ENCODE assay signal across 4 fruit fly cellular contexts in the genomic region with DNA sequence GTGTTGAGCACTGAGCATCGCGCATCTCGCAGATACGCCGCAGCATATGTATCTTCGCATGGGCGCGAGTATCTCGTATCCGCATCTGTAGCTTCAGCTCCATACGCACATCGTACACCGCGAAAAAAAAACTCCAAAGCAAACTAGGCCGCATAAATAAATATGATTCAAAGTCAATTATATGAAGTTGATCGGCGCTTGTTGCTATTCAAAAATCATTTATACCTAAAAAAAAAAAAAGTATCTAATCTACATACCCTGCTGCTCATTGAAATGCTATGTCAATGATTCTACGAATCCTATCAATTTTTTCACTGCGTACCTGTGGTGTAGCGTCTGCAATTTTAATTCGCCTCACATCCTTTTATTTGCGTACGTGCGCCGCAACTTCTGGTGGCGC.
TF ChIP-seq lines count a peak whose summit lies in the region.

No protein-coding gene starts in this region.

- TF ChIP-seq CTCF in whole organism, embryonic (GFP tag; optimal IDR thresholded peaks at IDR 0.05; lab: Kevin White, UChicago), result no peak

TF ChIP-seq in whole organism, embryonic, 481 proteins besides CTCF, POLR2A, EP300 and RAD21 (continues in another document):
- no peak for TF ChIP-seq luna (GFP tag; optimal IDR thresholded peaks at IDR 0.05; lab: Kevin White, UChicago)
- no peak for TF ChIP-seq Sry-δ (GFP tag; optimal IDR thresholded peaks at IDR 0.05; lab: Kevin White, UChicago)
- TF ChIP-seq CG8924 (tag; optimal IDR thresholded peaks at IDR 0.05; lab: Kevin White, UChicago), result no peak
- TF ChIP-seq CG5245 (GFP tag; optimal IDR thresholded peaks at IDR 0.05; lab: Kevin White, UChicago), result no peak
- no peak for TF ChIP-seq Doc2 (GFP tag; IDR thresholded peaks at IDR 0.05; lab: Robert Waterston, UW)
- TF ChIP-seq ttk (GFP tag; IDR thresholded peaks at IDR 0.05; lab: Robert Waterston, UW), result no peak
- TF ChIP-seq Atf-2 (GFP tag; optimal IDR thresholded peaks at IDR 0.05; lab: Kevin White, UChicago), result no peak
- no peak for TF ChIP-seq Mes4 (GFP tag; optimal IDR thresholded peaks at IDR 0.05; lab: Kevin White, UChicago)
- no peak for TF ChIP-seq CG10959 (GFP tag; IDR thresholded peaks at IDR 0.05; lab: Robert Waterston, UW)
- no peak for TF ChIP-seq sqz (GFP tag; optimal IDR thresholded peaks at IDR 0.05; lab: Kevin White, UChicago)
- TF ChIP-seq Ets65A (GFP tag; lab: Kevin White, UChicago), result peak; percentile 41
- no peak for TF ChIP-seq org-1 (GFP tag; optimal IDR thresholded peaks at IDR 0.05; lab: Kevin White, UChicago)
- TF ChIP-seq Drgx (GFP tag; IDR thresholded peaks at IDR 0.05; lab: Robert Waterston, UW), result peak; percentile 36; the same call in 1 of the 2 replicates
- TF ChIP-seq nerfin-1 (tag; optimal IDR thresholded peaks at IDR 0.05; lab: Kevin White, UChicago), result no peak
- no peak for TF ChIP-seq CG6689 (GFP tag; IDR thresholded peaks at IDR 0.05; lab: Robert Waterston, UW)
- TF ChIP-seq CG1792 (GFP tag; optimal IDR thresholded peaks at IDR 0.05; lab: Kevin White, UChicago), result no peak
- TF ChIP-seq CG13296 (GFP tag; optimal IDR thresholded peaks at IDR 0.05; lab: Kevin White, UChicago), result no peak
- TF ChIP-seq Gug (GFP tag; IDR thresholded peaks at IDR 0.05; lab: Robert Waterston, UW), result no peak
- no peak for TF ChIP-seq CG15514 (GFP tag; optimal IDR thresholded peaks at IDR 0.05; lab: Kevin White, UChicago)
- TF ChIP-seq CG32532 (GFP tag; IDR thresholded peaks at IDR 0.05; lab: Robert Waterston, UW), result no peak
- TF ChIP-seq vnd (GFP tag; IDR thresholded peaks at IDR 0.05; lab: Robert Waterston, UW; ENCODE audit: partially characterized antibody), result no peak
- TF ChIP-seq peb (GFP tag; IDR thresholded peaks at IDR 0.05; lab: Robert Waterston, UW), result no peak
- TF ChIP-seq CG33557 (GFP tag; optimal IDR thresholded peaks at IDR 0.05; lab: Kevin White, UChicago), result no peak

TF ChIP-seq in whole organism, prepupa, 60 proteins besides CTCF, POLR2A, EP300 and RAD21 (continues in another document):
- no peak for TF ChIP-seq CG8319 (GFP tag; optimal IDR thresholded peaks at IDR 0.05; lab: Kevin White, UChicago)
- peak; percentile 61 for TF ChIP-seq OdsH (GFP tag; optimal IDR thresholded peaks at IDR 0.05; lab: Kevin White, UChicago)
- no peak for TF ChIP-seq CG11902 (GFP tag; optimal IDR thresholded peaks at IDR 0.05; lab: Kevin White, UChicago)
- TF ChIP-seq CG8119 (GFP tag; IDR thresholded peaks at IDR 0.05; lab: Robert Waterston, UW), result peak; percentile 51; the same call in 2 of the 3 replicates
- TF ChIP-seq CG1621 (tag; optimal IDR thresholded peaks at IDR 0.05; lab: Kevin White, UChicago), result peak; percentile 35
- TF ChIP-seq fd85E (GFP tag; optimal IDR thresholded peaks at IDR 0.05; lab: Kevin White, UChicago), result no peak
- TF ChIP-seq CG9139 (GFP tag; optimal IDR thresholded peaks at IDR 0.05; lab: Kevin White, UChicago), result no peak
- peak; percentile 22 for TF ChIP-seq Hr4 (GFP tag; optimal IDR thresholded peaks at IDR 0.05; lab: Kevin White, UChicago)
- TF ChIP-seq Sox14 (GFP tag; optimal IDR thresholded peaks at IDR 0.05; lab: Kevin White, UChicago), result peak; percentile 49
- TF ChIP-seq topi (GFP tag; optimal IDR thresholded peaks at IDR 0.05; lab: Kevin White, UChicago), result peak; percentile 10
- TF ChIP-seq CG10631 (GFP tag; optimal IDR thresholded peaks at IDR 0.05; lab: Kevin White, UChicago), result peak; percentile 64
- no peak for TF ChIP-seq CG11294 (GFP tag; IDR thresholded peaks at IDR 0.05; lab: Robert Waterston, UW)
- TF ChIP-seq acj6 (GFP tag; optimal IDR thresholded peaks at IDR 0.05; lab: Kevin White, UChicago), result peak; percentile 60
- 0 out of 2 replicates have a peak, but pooled peaks have one; percentile 17 for TF ChIP-seq Gug (GFP tag; IDR thresholded peaks at IDR 0.05; lab: Robert Waterston, UW)
- peak; percentile 59 for TF ChIP-seq achi (GFP tag; optimal IDR thresholded peaks at IDR 0.05; lab: Kevin White, UChicago)
- peak; percentile 46; the same call in 1 of the 3 replicates for TF ChIP-seq CG6163 (GFP tag; IDR thresholded peaks at IDR 0.05; lab: Robert Waterston, UW)
- no peak for TF ChIP-seq CG6854 (GFP tag; optimal IDR thresholded peaks at IDR 0.05; lab: Kevin White, UChicago)
- no peak for TF ChIP-seq Smox (GFP tag; optimal IDR thresholded peaks at IDR 0.05; lab: Kevin White, UChicago)
- peak; percentile 17 for TF ChIP-seq CG3032 (tag; optimal IDR thresholded peaks at IDR 0.05; lab: Kevin White, UChicago)
- TF ChIP-seq esn (GFP tag; optimal IDR thresholded peaks at IDR 0.05; lab: Kevin White, UChicago), result peak; percentile 30
- peak; percentile 1 for TF ChIP-seq CG31627 (GFP tag; optimal IDR thresholded peaks at IDR 0.05; lab: Kevin White, UChicago)
- TF ChIP-seq CG3919 (GFP tag; optimal IDR thresholded peaks at IDR 0.05; lab: Kevin White, UChicago), result peak; percentile 53

TF ChIP-seq in whole organism, pupa, 21 proteins besides CTCF, POLR2A, EP300 and RAD21:
- TF ChIP-seq CG9948 (tag; optimal IDR thresholded peaks at IDR 0.05; lab: Kevin White, UChicago) (peak; percentile 41), CG8159 (tag; optimal IDR thresholded peaks at IDR 0.05; lab: Kevin White, UChicago) (peak; percentile 27), fd96Ca (GFP tag; IDR thresholded peaks at IDR 0.05; lab: Robert Waterston, UW) (no peak), gl (tag; optimal IDR thresholded peaks at IDR 0.05; lab: Kevin White, UChicago) (no peak), D1 (tag; optimal IDR thresholded peaks at IDR 0.05; lab: Kevin White, UChicago) (no peak), CG15710 (tag; optimal IDR thresholded peaks at IDR 0.05; lab: Kevin White, UChicago) (peak; percentile 44), CG13204 (GFP tag; optimal IDR thresholded peaks at IDR 0.05; lab: Kevin White, UChicago) (no peak), EcR (GFP tag; optimal IDR thresholded peaks at IDR 0.05; lab: Kevin White, UChicago) (no peak), CG14655 (GFP tag; optimal IDR thresholded peaks at IDR 0.05; lab: Kevin White, UChicago) (peak; percentile 70), Pif1B (GFP tag; optimal IDR thresholded peaks at IDR 0.05; lab: Kevin White, UChicago) (peak; percentile 49), CG12605 (GFP tag; IDR thresholded peaks at IDR 0.05; lab: Robert Waterston, UW) (no peak), CG32121 (GFP tag; IDR thresholded peaks at IDR 0.05; lab: Robert Waterston, UW) (0 out of 2 replicates have a peak, but pooled peaks have one; percentile 41), CG8301 (tag; optimal IDR thresholded peaks at IDR 0.05; lab: Kevin White, UChicago) (peak; percentile 45), CG4496 (GFP tag; IDR thresholded peaks at IDR 0.05; lab: Robert Waterston, UW) (0 out of 3 replicates have a peak, but pooled peaks have one; percentile 47), rn (GFP tag; IDR thresholded peaks at IDR 0.05; lab: Robert Waterston, UW) (no peak), Snoo (tag; optimal IDR thresholded peaks at IDR 0.05; lab: Kevin White, UChicago) (no peak), Pif1A (GFP tag; optimal IDR thresholded peaks at IDR 0.05; lab: Kevin White, UChicago) (peak; percentile 43), CG34367 (tag; optimal IDR thresholded peaks at IDR 0.05; lab: Kevin White, UChicago) (peak; percentile 7), CG10348 (GFP tag; IDR thresholded peaks at IDR 0.05; lab: Robert Waterston, UW) (no peak), CG17806 (tag; optimal IDR thresholded peaks at IDR 0.05; lab: Kevin White, UChicago) (peak; percentile 37), Ets98B (GFP tag; IDR thresholded peaks at IDR 0.05; lab: Robert Waterston, UW) (no peak)

TF ChIP-seq in whole organism, wandering third instar larva, 38 proteins besides CTCF, POLR2A, EP300 and RAD21:
- peak; percentile 13 for TF ChIP-seq fru (GFP tag; optimal IDR thresholded peaks at IDR 0.05; lab: Kevin White, UChicago)
- TF ChIP-seq sage (GFP tag; optimal IDR thresholded peaks at IDR 0.05; lab: Kevin White, UChicago), result no peak
- peak; percentile 11 for TF ChIP-seq br (GFP tag; optimal IDR thresholded peaks at IDR 0.05; lab: Kevin White, UChicago)
- no peak for TF ChIP-seq Myc (optimal IDR thresholded peaks at IDR 0.05; lab: Kevin White, UChicago)
- TF ChIP-seq CG32264 (GFP tag; optimal IDR thresholded peaks at IDR 0.05; lab: Kevin White, UChicago), result no peak
- TF ChIP-seq Hnf4 (GFP tag; optimal IDR thresholded peaks at IDR 0.05; lab: Kevin White, UChicago), result no peak
- TF ChIP-seq GATAd (GFP tag; optimal IDR thresholded peaks at IDR 0.05; lab: Kevin White, UChicago), result no peak
- peak in 1 of 2 experiments; percentile 4 for TF ChIP-seq foxo (GFP tag; optimal IDR thresholded peaks at IDR 0.05; lab: Kevin White, UChicago)
- no peak for TF ChIP-seq Abd-B (GFP tag; optimal IDR thresholded peaks at IDR 0.05; lab: Kevin White, UChicago)
- TF ChIP-seq rgr (GFP tag; optimal IDR thresholded peaks at IDR 0.05; lab: Kevin White, UChicago), result peak; percentile 0
- no peak for TF ChIP-seq sv (GFP tag; optimal IDR thresholded peaks at IDR 0.05; lab: Kevin White, UChicago)
